Worm (Caenorhabditis elegans): ENCODE measurements around the gene ZK899.5.

DNA sequence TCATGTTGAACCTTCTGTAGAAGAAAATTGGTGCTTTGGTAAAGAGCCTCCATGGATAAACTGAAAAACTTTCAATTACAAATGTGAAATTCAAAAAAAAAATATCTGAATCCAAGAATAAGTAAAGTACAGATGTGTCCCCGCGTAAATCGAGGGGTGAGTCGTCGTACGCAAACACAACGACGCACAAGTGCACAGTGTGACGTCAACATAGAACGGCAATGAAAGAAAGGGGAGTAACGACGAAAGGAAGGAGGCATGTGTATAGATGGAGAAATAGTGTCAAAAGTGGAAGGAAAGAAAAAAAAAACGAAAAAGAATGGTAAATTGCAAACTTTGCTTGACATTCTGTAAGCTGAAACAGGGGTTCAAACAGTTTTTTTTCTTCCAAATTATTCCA is 19.2 kb downstream of the ZK899.5 start, which contains the start of gene memb-1:
- TF ChIP-seq blmp-1 (tag; optimal IDR thresholded peaks at IDR 0.05) (peak; percentile 78), nhr-76 (tag; optimal IDR thresholded peaks at IDR 0.05) (no peak), pqm-1 (tag; optimal IDR thresholded peaks at IDR 0.05) (no peak)
